Fruit fly (Drosophila melanogaster) S2 (cell line): ENCODE measurements around the gene Nup107.

Experiments used
- CG8478 ChIP-seq: fragments of >200 bp; optimal IDR thresholded peaks from 2 replicates; lab custom pipeline; 2018
- CTCF ChIP-seq, 2 experiments: fragments of >200 bp; optimal IDR thresholded peaks; 2 replicates each; lab custom pipeline; 2018

- TF ChIP-seq CG8478 (lab: Kevin White, UChicago) (no peak), CTCF (optimal IDR thresholded peaks at IDR 0.05; lab: Kevin White, UChicago) (no peak)
These were observed 7.1 kb downstream of the Nup107 start, which contains the start of gene CG6443 for dm6 chr2L:10728751-10729150.
